Worm (Caenorhabditis elegans): ENCODE measurements around the gene col-75.

DNA sequence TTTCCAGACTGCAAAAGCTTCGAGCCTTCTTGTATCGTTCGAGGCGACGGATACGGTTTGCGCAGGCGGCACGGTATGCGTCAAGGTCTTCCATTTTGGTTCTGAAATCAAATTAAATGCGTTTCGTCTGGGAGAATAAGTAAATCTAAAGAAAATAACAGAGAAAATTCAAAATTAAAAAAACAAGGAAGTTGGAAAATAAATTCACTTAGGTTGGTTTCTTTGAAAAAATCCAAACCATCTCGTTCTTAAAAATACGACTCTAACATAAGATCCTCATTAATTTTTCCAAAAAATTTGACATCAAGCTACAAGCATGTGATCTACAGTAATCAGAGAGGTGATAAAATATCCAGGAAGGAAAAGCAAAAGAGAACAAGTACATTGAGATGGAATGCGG lies 15.9 kb upstream of the col-75 start, which contains the start of gene T25D10.4:
- TF ChIP-seq nhr-237 (tag; optimal IDR thresholded peaks at IDR 0.05) = no peak
- no peak for TF ChIP-seq elt-3 (tag; optimal IDR thresholded peaks at IDR 0.05)
- no peak for TF ChIP-seq mep-1 (tag; optimal IDR thresholded peaks at IDR 0.05)
- TF ChIP-seq mls-2 (tag; optimal IDR thresholded peaks at IDR 0.05) = no peak
- no peak for TF ChIP-seq ztf-11 (tag; optimal IDR thresholded peaks at IDR 0.05)
- no peak for TF ChIP-seq unc-39 (tag; optimal IDR thresholded peaks at IDR 0.05)
- no peak for TF ChIP-seq ham-2 (GFP tag; optimal IDR thresholded peaks at IDR 0.05)
- TF ChIP-seq unc-62 (GFP tag; optimal IDR thresholded peaks at IDR 0.05) = no peak
- no peak for TF ChIP-seq snpc-4 (tag; optimal IDR thresholded peaks at IDR 0.05)
- no peak for TF ChIP-seq nhr-28 (tag; optimal IDR thresholded peaks at IDR 0.05)
- no peak for TF ChIP-seq lin-13 (tag; optimal IDR thresholded peaks at IDR 0.05)
- no peak for TF ChIP-seq unc-120 (tag; optimal IDR thresholded peaks at IDR 0.05; ENCODE audit: poor library complexity, severe bottlenecking)
- TF ChIP-seq pha-4 (tag; optimal IDR thresholded peaks at IDR 0.05) = no peak
- no peak for TF ChIP-seq zip-8 (tag; optimal IDR thresholded peaks at IDR 0.05)
